Fruit fly (Drosophila melanogaster) whole organism, embryonic: ENCODE results near the gene CG5913.
A peak's percentile ranks its signal among the peaks of the same experiment; 100 is the strongest.

ENCODE experiments used
- Ada2b ChIP-seq: fragments of 200-800 bp; sonication (Bioruptor generic); IDR thresholded peaks from 2 replicates; pipeline ENCODE4 v1.3.6; 2022; ENCODE audit warnings: missing biosample characterization, missing genetic modification characterization
- Bgb ChIP-seq: fragments of 200-800 bp; sonication (Bioruptor generic); IDR thresholded peaks from 2 replicates; pipeline ENCODE4 v1.3.6; 2022; ENCODE audit warnings: missing biosample characterization, missing genetic modification characterization; ENCODE audit not compliant: partially characterized antibody
- CG12236 ChIP-seq: fragments of 200-800 bp; sonication (Bioruptor generic); optimal IDR thresholded peaks from 2 replicates; lab custom pipeline; 2016; ENCODE audit warnings: missing biosample characterization, missing genetic modification characterization
- CG12769 ChIP-seq: fragments of 200-800 bp; sonication (Bioruptor generic); optimal IDR thresholded peaks from 2 replicates; lab custom pipeline; 2019; ENCODE audit warnings: missing biosample characterization, mild to moderate bottlenecking, missing genetic modification characterization, moderate library complexity
- CG13287 ChIP-seq: fragments of 200-800 bp; sonication (Bioruptor generic); IDR thresholded peaks from 2 replicates; pipeline ENCODE4 v1.3.6; 2022; ENCODE audit warnings: missing biosample characterization, missing genetic modification characterization; ENCODE audit not compliant: partially characterized antibody
- CG14441 ChIP-seq: fragments of 200-800 bp; sonication (Bioruptor generic); IDR thresholded peaks from 2 replicates; pipeline ENCODE4 v1.3.6; 2022; ENCODE audit warnings: missing biosample characterization, missing genetic modification characterization
- CG16815 ChIP-seq: fragments of 200-800 bp; sonication (Bioruptor generic); optimal IDR thresholded peaks from 3 replicates; lab custom pipeline; 2017; ENCODE audit warnings: missing biosample characterization, mild to moderate bottlenecking, missing genetic modification characterization
- CG18476 ChIP-seq: fragments of 200-800 bp; sonication (Bioruptor generic); optimal IDR thresholded peaks from 2 replicates; lab custom pipeline; 2016; ENCODE audit warnings: missing biosample characterization, mild to moderate bottlenecking, missing genetic modification characterization
- CG2199 ChIP-seq: fragments of 200-800 bp; sonication (Bioruptor generic); IDR thresholded peaks from 3 replicates; pipeline ENCODE4 v1.3.6; 2022; ENCODE audit warnings: missing biosample characterization, missing genetic modification characterization
- CG2889 ChIP-seq: fragments of 200-800 bp; sonication (Bioruptor generic); IDR thresholded peaks from 3 replicates; pipeline ENCODE4 v1.3.6; 2022; ENCODE audit warnings: missing biosample characterization, missing genetic modification characterization
- CG33213 ChIP-seq: fragments of 200-800 bp; sonication (Bioruptor generic); optimal IDR thresholded peaks from 3 replicates; lab custom pipeline; 2016; ENCODE audit warnings: missing biosample characterization, missing genetic modification characterization
- CG3726 ChIP-seq: fragments of 200-800 bp; sonication (Bioruptor generic); IDR thresholded peaks from 3 replicates; pipeline ENCODE4, ENCODE4 v1.3.6; 2022; ENCODE audit warnings: missing biosample characterization, missing genetic modification characterization
- CG6654 ChIP-seq: fragments of 200-800 bp; sonication (Bioruptor generic); optimal IDR thresholded peaks from 2 replicates; lab custom pipeline; 2017; ENCODE audit warnings: missing biosample characterization, mild to moderate bottlenecking, missing genetic modification characterization
- CG7357 ChIP-seq: fragments of 200-800 bp; sonication (Bioruptor generic); IDR thresholded peaks from 3 replicates; pipeline ENCODE4 v1.3.6; 2022; ENCODE audit warnings: missing biosample characterization, missing genetic modification characterization
- CG7839 ChIP-seq: fragments of 200-800 bp; sonication (Bioruptor generic); optimal IDR thresholded peaks from 3 replicates; lab custom pipeline; 2018; ENCODE audit warnings: missing biosample characterization, mild to moderate bottlenecking, missing genetic modification characterization, moderate library complexity
- CG8765 ChIP-seq: fragments of 200-800 bp; sonication (Bioruptor generic); IDR thresholded peaks from 2 replicates; pipeline ENCODE4 v1.3.6; 2022; ENCODE audit warnings: missing biosample characterization, missing genetic modification characterization
- CG8924 ChIP-seq: fragments of 200-800 bp; optimal IDR thresholded peaks from 3 replicates; lab custom pipeline; 2019; ENCODE audit warnings: missing biosample characterization, mild to moderate bottlenecking, missing genetic modification characterization, moderate library complexity
- CG9609 ChIP-seq: fragments of 200-800 bp; sonication (Bioruptor generic); optimal IDR thresholded peaks from 3 replicates; lab custom pipeline; 2016; ENCODE audit warnings: missing biosample characterization, missing genetic modification characterization
- CG9797 ChIP-seq: fragments of 200-800 bp; sonication (Bioruptor generic); optimal IDR thresholded peaks from 3 replicates; lab custom pipeline; 2018; ENCODE audit warnings: missing biosample characterization, mild to moderate bottlenecking, missing genetic modification characterization
- Camta ChIP-seq: fragments of 200-800 bp; sonication (Bioruptor generic); optimal IDR thresholded peaks from 2 replicates; lab custom pipeline; 2016; ENCODE audit warnings: missing biosample characterization, missing genetic modification characterization
- Deaf1 ChIP-seq: fragments of 200-800 bp; optimal IDR thresholded peaks from 3 replicates; lab custom pipeline; 2019; ENCODE audit warnings: missing biosample characterization, mild to moderate bottlenecking, missing genetic modification characterization, moderate library complexity
- Dfd ChIP-seq, 2 experiments: fragments of >200 bp; optimal IDR thresholded peaks; 2 replicates each; lab custom pipeline; 2017; ENCODE audit warnings: missing biosample characterization in 2 of 2, missing genetic modification characterization in 2 of 2
- E2f1 ChIP-seq: fragments of 200-800 bp; sonication (Bioruptor generic); IDR thresholded peaks from 2 replicates; pipeline ENCODE4 v1.3.6; 2022; ENCODE audit warnings: missing biosample characterization, missing genetic modification characterization
- GATAe ChIP-seq: fragments of 200-800 bp; sonication (Bioruptor generic); conservative IDR thresholded peaks from 2 replicates; pipeline ENCODE4 v1.3.6; 2022; ENCODE audit warnings: missing biosample characterization, missing genetic modification characterization
- HLH4C ChIP-seq: fragments of 200-800 bp; sonication (Bioruptor generic); IDR thresholded peaks from 3 replicates; pipeline ENCODE4 v1.3.6; 2022; ENCODE audit warnings: missing biosample characterization, missing genetic modification characterization; ENCODE audit not compliant: partially characterized antibody
- Hey ChIP-seq: fragments of 200-800 bp; sonication (Bioruptor generic); optimal IDR thresholded peaks from 3 replicates; lab custom pipeline; 2018; ENCODE audit warnings: missing biosample characterization, mild to moderate bottlenecking, missing genetic modification characterization
- Hmr ChIP-seq: fragments of 200-800 bp; sonication (Bioruptor generic); optimal IDR thresholded peaks from 3 replicates; lab custom pipeline; 2017; ENCODE audit warnings: mild to moderate bottlenecking, missing biosample characterization, missing genetic modification reagents, missing genetic modification characterization
- Lpt ChIP-seq: fragments of >200 bp; optimal IDR thresholded peaks from 2 replicates; lab custom pipeline; 2018; ENCODE audit warnings: missing biosample characterization, missing genetic modification characterization
- Nf-YC ChIP-seq: fragments of 200-800 bp; optimal IDR thresholded peaks from 3 replicates; lab custom pipeline; 2019; ENCODE audit warnings: missing biosample characterization, mild to moderate bottlenecking, missing genetic modification characterization, moderate library complexity
- Oaz ChIP-seq: fragments of 200-800 bp; sonication (Bioruptor generic); IDR thresholded peaks from 2 replicates; pipeline ENCODE4 v1.3.6; 2022; ENCODE audit warnings: missing biosample characterization, missing genetic modification characterization
- Optix ChIP-seq: fragments of 200-800 bp; sonication (Bioruptor generic); IDR thresholded peaks from 3 replicates; pipeline ENCODE4 v1.3.6; 2022; ENCODE audit warnings: missing biosample characterization, missing genetic modification characterization
- Side ChIP-seq: fragments of 200-800 bp; sonication (Bioruptor generic); optimal IDR thresholded peaks from 2 replicates; lab custom pipeline; 2016; ENCODE audit warnings: missing biosample characterization, missing genetic modification characterization
- ac ChIP-seq: fragments of 200-800 bp; sonication (Bioruptor generic); optimal IDR thresholded peaks from 3 replicates; lab custom pipeline; 2017; ENCODE audit warnings: missing biosample characterization, mild to moderate bottlenecking, missing genetic modification characterization
- ap ChIP-seq: fragments of 200-800 bp; sonication (Bioruptor generic); IDR thresholded peaks from 2 replicates; pipeline ENCODE4 v1.3.6; 2022; ENCODE audit warnings: missing biosample characterization, missing genetic modification characterization
- ash1 ChIP-seq: fragments of 200-800 bp; sonication (Bioruptor generic); optimal IDR thresholded peaks from 2 replicates; lab custom pipeline; 2018; ENCODE audit warnings: missing biosample characterization, mild to moderate bottlenecking, missing genetic modification characterization
- az2 ChIP-seq: fragments of 200-800 bp; sonication (Bioruptor generic); optimal IDR thresholded peaks from 3 replicates; lab custom pipeline; 2016; ENCODE audit warnings: missing biosample characterization, missing genetic modification characterization
- chif ChIP-seq, 2 experiments: fragments of 200-800 bp; sonication (Bioruptor generic); optimal IDR thresholded peaks; 3 replicates each; lab custom pipeline; 2016; ENCODE audit warnings: missing biosample characterization in 2 of 2, missing genetic modification characterization in 2 of 2
- dan ChIP-seq: fragments of 200-800 bp; sonication (Bioruptor generic); IDR thresholded peaks from 2 replicates; pipeline ENCODE4 v1.3.6; 2022; ENCODE audit warnings: missing biosample characterization, missing genetic modification characterization
- disco-r ChIP-seq: fragments of 200-800 bp; sonication (Bioruptor generic); optimal IDR thresholded peaks from 2 replicates; lab custom pipeline; 2016; ENCODE audit warnings: missing biosample characterization, missing genetic modification characterization
- eyg ChIP-seq: fragments of 200-800 bp; sonication (Bioruptor generic); optimal IDR thresholded peaks from 3 replicates; lab custom pipeline; 2016; ENCODE audit warnings: missing biosample characterization, missing genetic modification characterization
- ftz-f1 ChIP-seq: fragments of 200-800 bp; sonication (Bioruptor generic); optimal IDR thresholded peaks from 2 replicates; lab custom pipeline; 2016; ENCODE audit warnings: missing biosample characterization, missing genetic modification characterization
- gce ChIP-seq: fragments of 200-800 bp; sonication (Bioruptor generic); IDR thresholded peaks from 3 replicates; pipeline ENCODE4 v1.3.6; 2022; ENCODE audit warnings: missing biosample characterization, missing genetic modification characterization
- lov ChIP-seq, 2 experiments: fragments of 200-800 bp in 1 of 2; fragments of >200 bp in 1 of 2; sonication (Bioruptor generic) in 1 of 2; IDR thresholded peaks in 1 of 2; optimal IDR thresholded peaks in 1 of 2; 2 replicates in 1 of 2; 3 replicates in 1 of 2; pipeline versions ENCODE4 v1.3.6 to Lab custom; 2017 to 2022; ENCODE audit warnings: missing biosample characterization in 1 of 2, missing genetic modification characterization in 1 of 2
- pho ChIP-seq: fragments of 200-800 bp; sonication (Bioruptor generic); optimal IDR thresholded peaks from 2 replicates; lab custom pipeline; 2016; ENCODE audit warnings: missing biosample characterization, missing genetic modification characterization
- psq ChIP-seq: fragments of 200-800 bp; sonication (Bioruptor generic); optimal IDR thresholded peaks from 2 replicates; lab custom pipeline; 2017; ENCODE audit warnings: missing biosample characterization, missing genetic modification characterization
- row ChIP-seq: fragments of 200-800 bp; sonication (Bioruptor generic); IDR thresholded peaks from 3 replicates; pipeline ENCODE4 v1.3.6; 2022; ENCODE audit warnings: missing biosample characterization, missing genetic modification characterization
- shn ChIP-seq: fragments of 200-800 bp; sonication (Bioruptor generic); optimal IDR thresholded peaks from 3 replicates; lab custom pipeline; 2016; ENCODE audit warnings: missing biosample characterization, missing genetic modification characterization
- sim ChIP-seq: fragments of 200-800 bp; sonication (Bioruptor generic); IDR thresholded peaks from 2 replicates; pipeline ENCODE4 v1.3.6; 2022; ENCODE audit warnings: missing biosample characterization, missing genetic modification characterization
- slou ChIP-seq: fragments of 200-800 bp; sonication (Bioruptor generic); optimal IDR thresholded peaks from 3 replicates; lab custom pipeline; 2016; ENCODE audit warnings: missing biosample characterization, missing genetic modification characterization
- twi ChIP-seq: fragments of 200-800 bp; optimal IDR thresholded peaks from 2 replicates; lab custom pipeline; 2019; ENCODE audit warnings: missing biosample characterization, mild to moderate bottlenecking, missing genetic modification characterization, moderate library complexity
- tx ChIP-seq: fragments of 200-800 bp; sonication (Bioruptor generic); optimal IDR thresholded peaks from 2 replicates; lab custom pipeline; 2016; ENCODE audit warnings: missing biosample characterization, missing genetic modification characterization
- zen ChIP-seq: fragments of 200-800 bp; sonication (Bioruptor generic); optimal IDR thresholded peaks from 3 replicates; lab custom pipeline; 2018; ENCODE audit warnings: missing biosample characterization, mild to moderate bottlenecking, missing genetic modification characterization, moderate library complexity

CG5913 gene

dm6 chr3R:25885136-25885535 lies 8.2 kb upstream of the CG5913 start (continued):
- no peak for TF ChIP-seq CG12769 (tag; lab: Kevin White, UChicago)
- no peak for TF ChIP-seq CG16815 (GFP tag; lab: Kevin White, UChicago)
- TF ChIP-seq Nf-YC = no peak
- no peak for TF ChIP-seq CG3726 (GFP tag; lab: Robert Waterston, UW)
- TF ChIP-seq CG9797 (GFP tag; lab: Kevin White, UChicago) = no peak
- TF ChIP-seq GATAe = no peak
- no peak for TF ChIP-seq disco-r (GFP tag; lab: Kevin White, UChicago)
- no peak for TF ChIP-seq row (GFP tag; lab: Robert Waterston, UW)
- no peak for TF ChIP-seq eyg (GFP tag; lab: Kevin White, UChicago)
- no peak for TF ChIP-seq CG18476
- no peak for TF ChIP-seq lov (optimal IDR thresholded peaks at IDR 0.05; lab: Kevin White, UChicago)
- TF ChIP-seq lov (GFP tag; IDR thresholded peaks at IDR 0.05; lab: Robert Waterston, UW) = no peak
- no peak for TF ChIP-seq Ada2b (GFP tag; lab: Robert Waterston, UW)
- TF ChIP-seq CG9609 (GFP tag; lab: Kevin White, UChicago) = no peak
- no peak for TF ChIP-seq Bgb (GFP tag; lab: Robert Waterston, UW)
- TF ChIP-seq az2 (GFP tag; lab: Kevin White, UChicago) = no peak
- no peak for TF ChIP-seq HLH4C
- no peak for TF ChIP-seq CG7839 (tag; lab: Kevin White, UChicago)
- TF ChIP-seq shn (GFP tag; lab: Kevin White, UChicago) = no peak
- no peak for TF ChIP-seq zen (tag; lab: Kevin White, UChicago)
- TF ChIP-seq Lpt (GFP tag; lab: Kevin White, UChicago) = no peak
- TF ChIP-seq Oaz (GFP tag; lab: Robert Waterston, UW) = no peak
- peak; percentile 14 for TF ChIP-seq Hey (tag; lab: Kevin White, UChicago)
- no peak for TF ChIP-seq psq
- TF ChIP-seq ap (GFP tag; lab: Robert Waterston, UW) = no peak
- no peak for TF ChIP-seq slou (GFP tag; lab: Kevin White, UChicago)
- peak; percentile 44 for TF ChIP-seq CG8924
- no peak for TF ChIP-seq tx (GFP tag; lab: Kevin White, UChicago)
- TF ChIP-seq CG2889 (GFP tag; lab: Robert Waterston, UW) = no peak
- no peak for TF ChIP-seq pho (GFP tag; lab: Kevin White, UChicago)
- TF ChIP-seq sim (GFP tag; lab: Robert Waterston, UW) = 0 out of 2 replicates have a peak, but pooled peaks have one; percentile 7
- TF ChIP-seq ash1 (GFP tag; lab: Kevin White, UChicago) = no peak
- TF ChIP-seq chif (GFP tag; optimal IDR thresholded peaks at IDR 0.05; lab: Kevin White, UChicago) = no peak
- TF ChIP-seq dan (GFP tag; lab: Robert Waterston, UW) = no peak
- peak; percentile 18 for TF ChIP-seq Camta (GFP tag; lab: Kevin White, UChicago)
- TF ChIP-seq twi (tag; lab: Kevin White, UChicago) = peak; percentile 50
- 0 out of 2 replicates have a peak, but pooled peaks have one; percentile 19 for TF ChIP-seq CG14441 (GFP tag; lab: Robert Waterston, UW)
- no peak for TF ChIP-seq Optix (GFP tag; lab: Robert Waterston, UW)
- peak; percentile 35 for TF ChIP-seq Side (GFP tag; lab: Kevin White, UChicago)
- TF ChIP-seq ftz-f1 (GFP tag; lab: Kevin White, UChicago) = no peak
- TF ChIP-seq gce (GFP tag; lab: Robert Waterston, UW) = 0 out of 3 replicates have a peak, but pooled peaks have one; percentile 35
- no peak for TF ChIP-seq CG6654 (GFP tag; lab: Kevin White, UChicago)
- TF ChIP-seq ac (GFP tag; lab: Kevin White, UChicago) = peak; percentile 68
- TF ChIP-seq CG7357 = no peak
- no peak for TF ChIP-seq CG8765
- no peak for TF ChIP-seq Deaf1 (tag; lab: Kevin White, UChicago)
- no peak for TF ChIP-seq Hmr (GFP tag; lab: Kevin White, UChicago)
- peak; percentile 38 for TF ChIP-seq CG12236 (GFP tag; lab: Kevin White, UChicago)
- TF ChIP-seq CG33213 (GFP tag; lab: Kevin White, UChicago) = no peak
- TF ChIP-seq CG2199 = no peak
- TF ChIP-seq E2f1 = no peak
- TF ChIP-seq Dfd (GFP tag; optimal IDR thresholded peaks at IDR 0.05; lab: Kevin White, UChicago) = no peak
- TF ChIP-seq CG13287 (GFP tag; lab: Robert Waterston, UW) = no peak
